Worm (Caenorhabditis elegans): ENCODE measurements around the gene gst-30.

The gst-30 gene

DNA sequence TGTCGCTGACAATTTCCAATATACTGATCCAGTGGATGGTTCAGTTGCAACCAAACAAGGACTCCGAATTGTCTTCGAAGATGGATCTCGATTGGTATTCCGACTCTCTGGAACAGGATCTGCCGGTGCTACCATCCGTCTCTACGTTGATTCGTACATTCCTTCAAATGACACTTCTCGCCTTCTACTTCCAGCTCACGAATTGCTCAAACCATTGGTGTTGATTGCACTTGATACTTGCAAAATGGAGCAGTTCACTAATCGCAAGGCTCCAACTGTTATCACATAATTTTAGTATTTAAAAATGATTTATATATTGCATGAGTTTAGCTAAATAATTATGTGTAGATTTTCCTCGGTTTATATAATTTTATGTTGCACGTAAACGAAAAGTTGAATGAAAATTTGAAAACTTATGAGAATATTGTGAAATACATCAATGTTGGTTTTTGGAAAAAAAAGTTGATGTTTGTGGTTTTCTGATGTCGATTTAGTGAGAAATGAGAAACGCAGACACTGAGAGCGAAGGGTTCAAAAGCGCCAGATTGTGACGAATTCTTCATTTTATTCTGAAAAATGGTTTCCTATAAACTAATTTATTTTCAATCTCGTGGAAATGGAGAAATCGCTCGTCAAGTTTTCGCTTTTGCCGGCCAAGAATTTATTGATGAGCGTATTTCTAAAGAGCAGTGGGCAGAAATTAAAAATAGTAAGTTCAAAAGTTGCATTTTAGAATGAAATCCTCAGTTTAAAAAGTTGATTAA lies 43.7 kb downstream of the gst-30 start, which contains the start of gene gst-9:
Gene gst-9, plus strand, starts transcription at position 574 of the 764 bp plus-strand sequence.
- TF ChIP-seq dao-5 (tag; optimal IDR thresholded peaks at IDR 0.05) (no peak), him-1 (tag; optimal IDR thresholded peaks at IDR 0.05) (no peak), W03F9.2 (tag; optimal IDR thresholded peaks at IDR 0.05) (no peak)

ce11 chrII:4888527-4889487 lies 46.0 kb downstream of the gst-30 start, which contains the start of gene pgm-1:
Gene pgm-1, plus strand, starts transcription at chrII:4889437.
- TF ChIP-seq W03F9.2 (tag; optimal IDR thresholded peaks at IDR 0.05), result no peak
- TF ChIP-seq him-1 (tag; optimal IDR thresholded peaks at IDR 0.05), result no peak
- no peak for TF ChIP-seq dao-5 (tag; optimal IDR thresholded peaks at IDR 0.05)

ce11 chrII:4885976-4886375 lies 48.9 kb downstream of the gst-30 start, which contains the start of gene R05F9.7:
Gene R05F9.7, plus strand, starts transcription at chrII:4886276.
- TF ChIP-seq W03F9.2 (tag; optimal IDR thresholded peaks at IDR 0.05), result no peak
- TF ChIP-seq dao-5 (tag; optimal IDR thresholded peaks at IDR 0.05), result no peak
- no peak for TF ChIP-seq him-1 (tag; optimal IDR thresholded peaks at IDR 0.05)

- TF ChIP-seq W03F9.2 (tag; optimal IDR thresholded peaks at IDR 0.05) (no peak), him-1 (tag; optimal IDR thresholded peaks at IDR 0.05) (no peak)
These were observed 50.5 kb downstream of the gst-30 start for ce11 chrII:4884403-4884802.
